Worm (Caenorhabditis elegans) whole organism, L1 larva: Measurements from ENCODE around the gene umps-1.
A peak's percentile ranks its signal among the peaks of the same experiment; 100 is the strongest.

Experiments used
- C16A3.4 ChIP-seq: fragments of 150-350 bp; optimal IDR thresholded peaks from 2 replicates; lab custom pipeline; 2014; ENCODE audit warnings: missing biosample characterization, missing genetic modification characterization
- F16B12.6 ChIP-seq: fragments of 150-350 bp; optimal IDR thresholded peaks from 2 replicates; lab custom pipeline; 2014; ENCODE audit warnings: missing biosample characterization, missing genetic modification characterization
- Y116A8C.19 ChIP-seq: sonication (generic microtip); optimal IDR thresholded peaks from 2 replicates; lab custom pipeline; 2016; ENCODE audit warnings: missing compliant biosample characterization, missing genetic modification characterization, borderline replicate concordance
- ces-1 ChIP-seq: fragments of 150-350 bp; optimal IDR thresholded peaks from 2 replicates; lab custom pipeline; 2014; ENCODE audit warnings: missing biosample characterization, missing genetic modification reagents, missing genetic modification characterization
- dpl-1 ChIP-seq, 3 experiments: fragments of 150-350 bp in 2 of 3; sonication (generic microtip) in 1 of 3; optimal IDR thresholded peaks; 2 replicates each; lab custom pipeline; 2014 to 2017; ENCODE audit warnings: missing biosample characterization in 3 of 3, missing genetic modification characterization in 3 of 3, missing genetic modification reagents in 3 of 3
- dsc-1 ChIP-seq: sonication (generic microtip); optimal IDR thresholded peaks from 2 replicates; lab custom pipeline; 2016; ENCODE audit warnings: mild to moderate bottlenecking, missing genetic modification characterization, missing compliant biosample characterization
- egl-13 ChIP-seq: sonication (generic microtip); optimal IDR thresholded peaks from 2 replicates; lab custom pipeline; 2016; ENCODE audit warnings: missing genotype, missing genetic modification reagents, missing genetic modification characterization, missing compliant biosample characterization
- elt-2 ChIP-seq: sonication (generic microtip); optimal IDR thresholded peaks from 2 replicates; lab custom pipeline; 2016; ENCODE audit warnings: missing genetic modification characterization, mild to moderate bottlenecking, inconsistent platforms, missing compliant biosample characterization, missing genetic modification reagents
- fos-1 ChIP-seq: fragments of 150-350 bp; optimal IDR thresholded peaks from 2 replicates; lab custom pipeline; 2014; ENCODE audit warnings: missing biosample characterization, missing genetic modification characterization
- hlh-17 ChIP-seq: fragments of 200-800 bp; sonication (Bioruptor generic); optimal IDR thresholded peaks from 2 replicates; lab custom pipeline; 2018; ENCODE audit warnings: missing genetic modification characterization, mild to moderate bottlenecking, missing compliant biosample characterization, moderate library complexity, borderline replicate concordance
- irx-1 ChIP-seq: sonication (generic microtip); optimal IDR thresholded peaks from 2 replicates; lab custom pipeline; 2016; ENCODE audit warnings: missing genetic modification characterization, missing compliant biosample characterization
- jun-1 ChIP-seq: fragments of 150-350 bp; optimal IDR thresholded peaks from 2 replicates; lab custom pipeline; 2014; ENCODE audit warnings: missing biosample characterization, missing genetic modification reagents, missing genetic modification characterization
- lin-14 ChIP-seq: fragments of 200-800 bp; sonication (Bioruptor generic); optimal IDR thresholded peaks from 2 replicates; lab custom pipeline; 2018; ENCODE audit warnings: mild to moderate bottlenecking, missing genetic modification characterization, moderate library complexity, missing compliant biosample characterization
- lir-3 ChIP-seq: sonication (generic microtip); optimal IDR thresholded peaks from 2 replicates; lab custom pipeline; 2016; ENCODE audit warnings: mild to moderate bottlenecking, missing genetic modification characterization, moderate library complexity, missing compliant biosample characterization; ENCODE audit not compliant: poor library complexity
- lsy-2 ChIP-seq, 2 experiments: fragments of 150-350 bp; optimal IDR thresholded peaks; 2 replicates each; lab custom pipeline; 2014; ENCODE audit warnings: missing biosample characterization in 2 of 2, missing genetic modification characterization in 2 of 2
- mep-1 ChIP-seq: fragments of 150-350 bp; optimal IDR thresholded peaks from 2 replicates; lab custom pipeline; 2014; ENCODE audit warnings: missing biosample characterization, missing genetic modification characterization
- nhr-20 ChIP-seq: sonication (generic microtip); optimal IDR thresholded peaks from 2 replicates; lab custom pipeline; 2016; ENCODE audit warnings: mild to moderate bottlenecking, missing genetic modification characterization, missing compliant biosample characterization
- nhr-237 ChIP-seq: fragments of 150-350 bp; optimal IDR thresholded peaks from 2 replicates; lab custom pipeline; 2014; ENCODE audit warnings: missing biosample characterization, missing genetic modification characterization
- nhr-47 ChIP-seq: sonication (generic microtip); optimal IDR thresholded peaks from 2 replicates; lab custom pipeline; 2016; ENCODE audit warnings: mild to moderate bottlenecking, missing genetic modification characterization, moderate library complexity, missing compliant biosample characterization
- nhr-71 ChIP-seq: sonication (generic microtip); optimal IDR thresholded peaks from 2 replicates; lab custom pipeline; 2016; ENCODE audit warnings: mild to moderate bottlenecking, missing genetic modification characterization, moderate library complexity, missing compliant biosample characterization
- nhr-76 ChIP-seq: sonication (generic microtip); optimal IDR thresholded peaks from 2 replicates; lab custom pipeline; 2017; ENCODE audit warnings: missing biosample characterization, missing genetic modification characterization
- pqm-1 ChIP-seq: sonication (generic microtip); optimal IDR thresholded peaks from 3 replicates; lab custom pipeline; 2017; ENCODE audit warnings: missing biosample characterization, missing genetic modification characterization
- rnt-1 ChIP-seq: sonication (generic microtip); optimal IDR thresholded peaks from 2 replicates; lab custom pipeline; 2016; ENCODE audit warnings: mild to moderate bottlenecking, missing genetic modification characterization, moderate library complexity, missing compliant biosample characterization
- skn-1 ChIP-seq: fragments of 150-350 bp; optimal IDR thresholded peaks from 2 replicates; lab custom pipeline; 2014; ENCODE audit warnings: missing biosample characterization, missing genetic modification characterization
- snu-23 ChIP-seq: sonication (generic microtip); optimal IDR thresholded peaks from 2 replicates; lab custom pipeline; 2016; ENCODE audit warnings: missing genetic modification characterization, missing compliant biosample characterization
- sup-37 ChIP-seq: fragments of 200-800 bp; sonication (Bioruptor generic); optimal IDR thresholded peaks from 2 replicates; lab custom pipeline; 2018; ENCODE audit warnings: mild to moderate bottlenecking, missing genetic modification characterization, missing compliant biosample characterization
- tbx-2 ChIP-seq: sonication (generic microtip); optimal IDR thresholded peaks from 2 replicates; lab custom pipeline; 2016; ENCODE audit warnings: missing genetic modification characterization, missing compliant biosample characterization
- unc-62 ChIP-seq: fragments of 150-350 bp; optimal IDR thresholded peaks from 2 replicates; lab custom pipeline; 2014; ENCODE audit warnings: missing biosample characterization, missing genetic modification reagents, missing genetic modification characterization
- unc-98 ChIP-seq: fragments of 200-800 bp; sonication (Bioruptor generic); IDR thresholded peaks from 2 replicates; pipeline ENCODE4 v1.3.6; 2022; ENCODE audit warnings: missing genetic modification characterization, missing compliant biosample characterization
- vab-15 ChIP-seq: sonication (generic microtip); optimal IDR thresholded peaks from 2 replicates; lab custom pipeline; 2017; ENCODE audit warnings: missing genotype, mild to moderate bottlenecking, missing genetic modification characterization, missing compliant biosample characterization
- xbp-1 ChIP-seq: sonication (generic microtip); optimal IDR thresholded peaks from 2 replicates; lab custom pipeline; 2016; ENCODE audit warnings: missing genetic modification characterization, missing compliant biosample characterization
- ztf-11 ChIP-seq, 2 experiments: sonication (generic microtip); optimal IDR thresholded peaks; 2 replicates each; lab custom pipeline; 2016 to 2017; ENCODE audit warnings: missing genetic modification characterization in 2 of 2, missing biosample characterization in 1 of 2, missing compliant biosample characterization in 1 of 2
- ztf-4 ChIP-seq: fragments of 150-350 bp; optimal IDR thresholded peaks from 2 replicates; lab custom pipeline; 2014; ENCODE audit warnings: missing biosample characterization, missing genetic modification characterization

The umps-1 gene

ce11 chrIII:10396891-10397502, 39.5 kb upstream of the umps-1 start:
- TF ChIP-seq nhr-71 (no peak), lin-14 (GFP tag; lab: Kevin White, UChicago) (peak; percentile 52), nhr-76 (tag; lab: Kevin White, UChicago) (no peak)

DNA sequence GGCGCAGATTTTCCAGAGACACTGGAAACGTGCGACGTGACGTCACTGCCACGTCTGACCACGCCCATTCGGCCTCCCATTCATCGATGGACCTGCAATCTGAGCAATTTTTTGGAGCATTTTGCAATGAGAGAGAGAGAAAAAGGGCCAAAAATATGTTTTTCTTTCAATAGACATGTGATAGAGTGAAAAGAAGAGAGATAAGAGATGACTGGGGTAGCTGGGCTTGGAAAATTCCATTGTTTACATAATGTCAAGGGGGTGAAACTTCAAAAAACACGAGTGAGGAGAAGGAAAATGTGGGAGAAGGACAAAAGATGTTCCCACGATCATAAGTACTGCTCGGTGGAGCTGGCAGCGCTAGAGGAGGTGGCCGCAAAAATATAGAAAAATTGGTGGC, 38.5 kb upstream of the umps-1 start, which contains the start of gene M03C11.1:
M03C11.1 (minus strand) TSS at position 101 of the 400 bp plus-strand sequence.
- peak in 1 of 2 experiments; percentile 12 for TF ChIP-seq lsy-2 (tag; optimal IDR thresholded peaks at IDR 0.05; lab: Kevin White, UChicago)
- no peak for TF ChIP-seq pqm-1 (tag; lab: Kevin White, UChicago)

- TF ChIP-seq dpl-1 (GFP tag; optimal IDR thresholded peaks at IDR 0.05; lab: Kevin White, UChicago), result no peak
- no peak for TF ChIP-seq Y116A8C.19 (tag; lab: Kevin White, UChicago)
- TF ChIP-seq irx-1 (tag; lab: Kevin White, UChicago), result no peak
- TF ChIP-seq C16A3.4, result no peak
- no peak for TF ChIP-seq snu-23 (GFP tag; lab: Kevin White, UChicago)
- TF ChIP-seq nhr-76 (tag; lab: Kevin White, UChicago), result no peak
- no peak for TF ChIP-seq nhr-20 (tag; lab: Kevin White, UChicago)
- no peak for TF ChIP-seq hlh-17
- no peak for TF ChIP-seq tbx-2 (tag; lab: Kevin White, UChicago)
- TF ChIP-seq fos-1 (tag; lab: Kevin White, UChicago), result no peak
- no peak for TF ChIP-seq unc-98 (GFP tag; lab: Robert Waterston, UW)
- no peak for TF ChIP-seq ces-1 (GFP tag; lab: Kevin White, UChicago)
- no peak for TF ChIP-seq lir-3 (tag; lab: Kevin White, UChicago)
- TF ChIP-seq skn-1 (tag; lab: Kevin White, UChicago), result no peak
- TF ChIP-seq jun-1 (tag; lab: Kevin White, UChicago), result no peak
- no peak for TF ChIP-seq vab-15 (tag; lab: Kevin White, UChicago)
- TF ChIP-seq mep-1 (tag; lab: Kevin White, UChicago), result no peak
- TF ChIP-seq ztf-11 (tag; optimal IDR thresholded peaks at IDR 0.05; lab: Kevin White, UChicago), result no peak
- no peak for TF ChIP-seq elt-2
Observed at ce11 chrIII:10391628-10392027, 34.2 kb upstream of the umps-1 start, which contains the start of gene M03C11.9. Gene M03C11.9 (minus strand): TSS chrIII:10391728.

ce11 chrIII:10389608-10390007, 32.2 kb upstream of the umps-1 start:
- no peak for TF ChIP-seq elt-2
- TF ChIP-seq dsc-1 (tag; lab: Kevin White, UChicago), result peak; percentile 87
- TF ChIP-seq nhr-47 (tag; lab: Kevin White, UChicago), result peak; percentile 37
- no peak for TF ChIP-seq F16B12.6 (tag; lab: Kevin White, UChicago)
- peak; percentile 72 for TF ChIP-seq egl-13 (tag; lab: Kevin White, UChicago)

- TF ChIP-seq sup-37 (GFP tag; lab: Kevin White, UChicago) (no peak), nhr-237 (tag; lab: Kevin White, UChicago) (no peak), Y116A8C.19 (tag; lab: Kevin White, UChicago) (no peak), ztf-4 (no peak), rnt-1 (tag; lab: Kevin White, UChicago) (no peak), xbp-1 (tag; lab: Kevin White, UChicago) (no peak), snu-23 (GFP tag; lab: Kevin White, UChicago) (no peak), unc-62 (GFP tag; lab: Kevin White, UChicago) (no peak), jun-1 (tag; lab: Kevin White, UChicago) (no peak)
Observed at ce11 chrIII:10386476-10386875, 29.0 kb upstream of the umps-1 start, which contains the start of gene C38H2.3. Gene C38H2.3 (minus strand): TSS chrIII:10386576.
